Worm (Caenorhabditis elegans) whole organism, midembryonic: ENCODE data around the gene srg-17.

ENCODE experiments used
- T22C8.4 ChIP-seq: fragments of 200-800 bp; sonication (Bioruptor generic); IDR thresholded peaks from 2 replicates; pipeline ENCODE4 v1.3.6; 2022; ENCODE audit warnings: missing genetic modification characterization, missing compliant biosample characterization
- cog-1 ChIP-seq: sonication (generic microtip); optimal IDR thresholded peaks from 2 replicates; lab custom pipeline; 2016; ENCODE audit warnings: missing genetic modification characterization, missing compliant biosample characterization
- flt-1 ChIP-seq: fragments of 200-800 bp; sonication (Bioruptor generic); IDR thresholded peaks from 2 replicates; pipeline ENCODE4 v1.3.6; 2022; ENCODE audit warnings: missing genetic modification characterization, missing compliant biosample characterization
- klf-2 ChIP-seq: fragments of 200-800 bp; sonication (Bioruptor generic); conservative IDR thresholded peaks from 2 replicates; pipeline ENCODE4 v1.3.6; 2022; ENCODE audit warnings: missing genetic modification reagents, missing genetic modification characterization, missing compliant biosample characterization
- med-1 ChIP-seq: sonication (generic microtip); optimal IDR thresholded peaks from 2 replicates; lab custom pipeline; 2017; ENCODE audit warnings: missing genetic modification characterization, mild to moderate bottlenecking, missing compliant biosample characterization, antibody characterized with exemption, missing genetic modification reagents; ENCODE audit not compliant: insufficient read depth
- ref-1 ChIP-seq: fragments of 200-800 bp; sonication (Bioruptor generic); conservative IDR thresholded peaks from 2 replicates; pipeline ENCODE4 v1.3.6; 2022; ENCODE audit warnings: missing genetic modification reagents, missing genetic modification characterization, missing compliant biosample characterization
- tab-1 ChIP-seq: fragments of 200-800 bp; sonication (Bioruptor generic); IDR thresholded peaks from 2 replicates; pipeline ENCODE4 v1.3.6; 2022; ENCODE audit warnings: missing genetic modification characterization, missing compliant biosample characterization
- ztf-23 ChIP-seq: fragments of 200-800 bp; sonication (Bioruptor generic); IDR thresholded peaks from 2 replicates; pipeline ENCODE4 v1.3.6; 2022; ENCODE audit warnings: missing genetic modification reagents, missing genetic modification characterization, missing compliant biosample characterization
- ztf-29 ChIP-seq: fragments of 200-800 bp; sonication (Bioruptor generic); IDR thresholded peaks from 2 replicates; pipeline ENCODE4 v1.3.6; 2022; ENCODE audit warnings: missing genetic modification reagents, missing genetic modification characterization, missing compliant biosample characterization

srg-17 gene

DNA sequence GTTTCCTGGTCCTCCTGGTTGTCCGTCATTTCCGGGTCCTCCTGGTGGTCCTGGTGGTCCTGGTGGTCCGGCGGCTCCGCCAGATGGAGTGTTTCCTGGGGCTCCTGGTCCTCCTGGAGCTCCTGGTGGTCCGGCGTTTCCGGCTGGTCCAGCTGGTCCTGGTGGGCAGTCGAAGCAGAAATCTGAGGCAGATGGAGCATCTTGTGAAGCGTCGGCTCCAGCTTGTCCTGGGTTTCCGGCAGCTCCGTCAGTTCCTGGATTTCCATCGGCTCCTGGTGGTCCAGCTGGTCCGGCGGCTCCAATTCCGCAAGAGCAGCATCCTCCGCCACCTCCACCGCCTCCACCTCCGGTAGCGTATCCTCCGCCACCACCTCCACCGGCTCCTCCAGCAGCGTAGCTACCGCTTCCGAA lies 20.6 kb downstream of the srg-17 start:
- no peak for TF ChIP-seq flt-1 (GFP tag; lab: Robert Waterston, UW)
- TF ChIP-seq klf-2 (GFP tag; lab: Robert Waterston, UW) = no peak
- TF ChIP-seq ref-1 (GFP tag; lab: Robert Waterston, UW) = no peak
- no peak for TF ChIP-seq ztf-29
- no peak for TF ChIP-seq med-1
- no peak for TF ChIP-seq cog-1
- no peak for TF ChIP-seq T22C8.4 (GFP tag; lab: Robert Waterston, UW)
- TF ChIP-seq tab-1 (GFP tag; lab: Robert Waterston, UW) = no peak
- TF ChIP-seq ztf-23 (GFP tag; lab: Robert Waterston, UW) = no peak

DNA sequence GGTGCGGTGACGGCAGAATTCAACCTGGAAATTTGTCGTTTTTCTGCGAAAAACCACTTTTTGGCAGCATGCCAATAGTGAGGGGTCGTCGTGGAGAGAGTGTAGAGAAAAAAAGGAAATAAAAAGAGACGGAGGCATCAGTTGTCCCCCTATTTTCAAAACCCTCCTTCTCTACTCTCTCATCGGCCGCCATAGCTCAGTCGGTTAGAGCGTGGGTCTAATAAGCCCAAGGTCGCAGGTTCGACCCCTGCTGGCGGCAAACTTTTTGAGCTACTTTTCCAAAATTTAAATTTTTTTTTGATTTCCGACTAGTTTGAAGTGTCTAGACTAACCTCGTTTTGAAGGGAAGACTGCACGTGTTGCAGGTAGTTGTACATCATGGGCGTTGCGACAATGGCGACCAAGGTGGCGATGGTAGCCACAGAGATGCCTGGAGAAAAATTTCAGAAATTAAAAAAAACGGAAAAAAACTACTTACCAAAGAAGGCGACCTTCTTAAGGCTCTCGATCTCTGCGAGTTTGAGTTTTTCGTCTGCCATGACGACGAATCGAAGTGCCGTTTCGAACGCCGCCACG lies 21.1 kb downstream of the srg-17 start, which contains the start of gene col-85:
col-85 (minus strand) TSS at position 540 of the 576 bp plus-strand sequence.
- TF ChIP-seq ztf-29 = peak; percentile 100
- TF ChIP-seq ref-1 (GFP tag; lab: Robert Waterston, UW) = peak; percentile 88
- peak; percentile 83 for TF ChIP-seq cog-1
- peak; percentile 97 for TF ChIP-seq flt-1 (GFP tag; lab: Robert Waterston, UW)
- peak; percentile 73 for TF ChIP-seq med-1
- peak; percentile 96 for TF ChIP-seq T22C8.4 (GFP tag; lab: Robert Waterston, UW)
- TF ChIP-seq tab-1 (GFP tag; lab: Robert Waterston, UW) = peak; percentile 98
- TF ChIP-seq ztf-23 (GFP tag; lab: Robert Waterston, UW) = peak; percentile 98
- peak; percentile 98 for TF ChIP-seq klf-2 (GFP tag; lab: Robert Waterston, UW)

DNA sequence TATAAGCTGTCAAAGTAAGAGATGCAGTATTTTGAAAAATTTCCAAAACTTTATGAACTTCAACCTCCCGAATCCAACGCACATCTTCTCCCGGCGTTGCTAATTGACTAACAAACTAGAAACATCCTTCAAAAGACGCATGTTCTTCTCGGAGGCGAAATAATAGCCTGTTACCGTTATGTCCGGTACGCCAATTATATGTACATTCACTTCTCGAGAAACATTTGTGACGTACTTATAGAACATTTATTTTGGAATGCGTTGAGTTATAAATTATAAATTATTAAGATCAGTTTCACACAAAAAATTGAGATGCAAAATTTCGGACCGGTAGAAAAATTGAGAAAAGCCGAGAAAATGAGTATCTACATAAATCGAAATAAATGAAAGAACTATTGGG lies 23.5 kb downstream of the srg-17 start, which contains the start of gene T21B4.3:
T21B4.3 (minus strand) TSS at position 101 of the 400 bp plus-strand sequence.
- no peak for TF ChIP-seq klf-2 (GFP tag; lab: Robert Waterston, UW)
- no peak for TF ChIP-seq flt-1 (GFP tag; lab: Robert Waterston, UW)
- no peak for TF ChIP-seq cog-1
- no peak for TF ChIP-seq ztf-29
- TF ChIP-seq med-1 = no peak
- TF ChIP-seq T22C8.4 (GFP tag; lab: Robert Waterston, UW) = no peak
- no peak for TF ChIP-seq ztf-23 (GFP tag; lab: Robert Waterston, UW)
- no peak for TF ChIP-seq tab-1 (GFP tag; lab: Robert Waterston, UW)
- no peak for TF ChIP-seq ref-1 (GFP tag; lab: Robert Waterston, UW)

DNA sequence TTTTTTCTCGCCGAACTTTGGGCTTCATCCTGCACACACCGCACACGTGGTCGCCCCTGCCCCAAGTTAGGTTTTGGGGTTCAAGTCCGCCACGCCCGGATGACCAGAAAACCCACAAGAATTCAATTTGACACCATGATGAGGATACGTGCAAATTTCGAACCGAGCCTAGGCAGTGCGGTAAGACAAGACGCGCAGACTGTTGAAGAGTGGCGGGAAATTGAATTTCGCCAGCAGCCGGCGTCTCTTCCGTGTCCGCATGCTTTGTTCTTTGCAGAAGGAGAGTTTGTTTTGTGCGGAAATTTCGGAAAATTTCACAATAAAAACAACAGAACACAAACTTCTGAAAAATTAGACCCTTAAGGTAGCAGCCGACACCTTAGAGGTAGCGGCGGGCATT lies 26.5 kb downstream of the srg-17 start:
- TF ChIP-seq ztf-29 (no peak), med-1 (no peak), flt-1 (GFP tag; lab: Robert Waterston, UW) (no peak), ztf-23 (GFP tag; lab: Robert Waterston, UW) (no peak), ref-1 (GFP tag; lab: Robert Waterston, UW) (no peak), klf-2 (GFP tag; lab: Robert Waterston, UW) (no peak), T22C8.4 (GFP tag; lab: Robert Waterston, UW) (no peak), cog-1 (no peak), tab-1 (GFP tag; lab: Robert Waterston, UW) (no peak)

DNA sequence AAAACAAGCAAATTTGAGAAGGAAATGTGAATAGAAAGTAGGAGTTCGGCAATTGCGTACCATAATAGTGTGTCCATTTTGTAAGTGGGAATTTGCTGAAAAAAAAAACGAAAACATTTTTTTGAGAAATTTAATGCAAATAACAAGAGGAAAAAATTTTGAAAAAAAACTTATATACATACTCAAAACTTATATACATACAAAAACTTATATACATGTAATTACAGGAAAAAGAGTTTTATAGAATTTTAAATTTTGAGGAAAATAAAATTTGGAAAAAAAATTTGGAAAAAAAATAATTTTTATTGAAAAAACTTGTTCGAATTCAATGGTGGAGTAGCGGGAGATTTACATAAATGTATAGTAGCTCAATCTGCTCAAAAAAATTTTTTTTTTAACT lies 29.3 kb downstream of the srg-17 start, which contains the start of gene ador-1:
ador-1 (minus strand) TSS at position 101 of the 400 bp plus-strand sequence.
- TF ChIP-seq med-1 (no peak), cog-1 (no peak), ref-1 (GFP tag; lab: Robert Waterston, UW) (no peak), klf-2 (GFP tag; lab: Robert Waterston, UW) (no peak), ztf-23 (GFP tag; lab: Robert Waterston, UW) (no peak), flt-1 (GFP tag; lab: Robert Waterston, UW) (no peak), T22C8.4 (GFP tag; lab: Robert Waterston, UW) (no peak), ztf-29 (no peak), tab-1 (GFP tag; lab: Robert Waterston, UW) (no peak)

DNA sequence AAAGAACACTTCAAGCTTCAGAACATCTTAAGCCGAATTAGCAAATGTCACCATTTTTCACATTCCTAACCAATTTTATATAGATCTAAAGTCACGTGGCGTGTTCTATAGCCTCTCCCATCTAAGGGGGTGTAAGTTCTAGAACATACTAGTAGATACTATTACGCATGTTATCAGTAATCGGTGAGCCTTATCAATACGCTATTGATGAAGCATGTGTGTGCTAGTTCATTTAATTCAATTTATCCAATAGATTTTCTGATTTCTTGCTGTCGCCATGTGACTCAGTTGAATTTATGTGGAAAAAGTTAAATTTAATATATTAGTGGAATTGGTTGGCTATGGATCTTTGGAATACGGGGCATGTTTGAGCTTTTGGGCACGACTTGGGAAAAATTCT lies 33.0 kb downstream of the srg-17 start:
- TF ChIP-seq tab-1 (GFP tag; lab: Robert Waterston, UW) (no peak), flt-1 (GFP tag; lab: Robert Waterston, UW) (no peak), cog-1 (no peak), ztf-29 (no peak), T22C8.4 (GFP tag; lab: Robert Waterston, UW) (no peak), ref-1 (GFP tag; lab: Robert Waterston, UW) (no peak), ztf-23 (GFP tag; lab: Robert Waterston, UW) (no peak), klf-2 (GFP tag; lab: Robert Waterston, UW) (no peak), med-1 (no peak)

DNA sequence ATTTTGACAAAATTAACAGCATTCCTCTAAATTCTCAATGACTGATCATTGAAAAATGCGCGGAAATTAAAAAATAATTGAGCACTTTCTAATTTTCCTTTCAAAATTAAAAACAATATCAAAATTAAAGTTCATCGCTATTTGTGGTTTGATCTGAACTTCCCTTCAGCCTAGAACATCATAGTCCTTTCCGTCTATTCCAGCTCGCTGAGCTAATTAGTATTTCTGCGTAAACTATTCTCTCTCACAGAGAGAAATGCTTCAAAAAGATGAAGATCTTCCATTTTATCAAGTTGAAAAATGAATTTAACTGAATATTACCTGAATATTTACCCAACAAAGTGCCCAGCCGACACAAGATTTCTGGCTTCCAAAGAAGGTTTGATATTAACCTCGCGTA lies 33.5 kb downstream of the srg-17 start, which contains the start of gene srh-68:
srh-68 (plus strand) TSS at position 301 of the 400 bp plus-strand sequence.
- TF ChIP-seq T22C8.4 (GFP tag; lab: Robert Waterston, UW) = no peak
- TF ChIP-seq cog-1 = no peak
- no peak for TF ChIP-seq ref-1 (GFP tag; lab: Robert Waterston, UW)
- no peak for TF ChIP-seq med-1
- no peak for TF ChIP-seq ztf-29
- TF ChIP-seq tab-1 (GFP tag; lab: Robert Waterston, UW) = no peak
- no peak for TF ChIP-seq flt-1 (GFP tag; lab: Robert Waterston, UW)
- no peak for TF ChIP-seq ztf-23 (GFP tag; lab: Robert Waterston, UW)
- no peak for TF ChIP-seq klf-2 (GFP tag; lab: Robert Waterston, UW)

DNA sequence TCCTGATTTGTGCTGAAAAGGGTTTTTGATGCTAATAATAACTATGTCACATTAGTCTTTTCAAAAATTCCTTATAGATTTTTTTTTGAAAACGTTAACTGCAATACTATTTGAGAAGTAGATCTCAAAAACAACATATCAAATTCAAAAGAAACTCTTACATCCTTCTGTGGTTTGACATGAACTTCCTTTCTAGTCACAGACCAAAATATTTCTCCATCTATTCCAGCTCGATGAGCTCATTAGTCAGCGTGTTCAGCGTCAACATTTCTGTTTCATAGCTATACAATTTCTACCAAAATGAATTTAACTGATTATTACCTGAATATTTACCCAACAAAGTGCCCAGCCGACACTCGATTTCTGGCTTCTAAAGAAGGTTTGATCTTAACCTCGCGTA lies 35.1 kb downstream of the srg-17 start, which contains the start of gene srh-67:
srh-67 (plus strand) TSS at position 301 of the 400 bp plus-strand sequence.
- no peak for TF ChIP-seq cog-1
- no peak for TF ChIP-seq ztf-23 (GFP tag; lab: Robert Waterston, UW)
- no peak for TF ChIP-seq med-1
- no peak for TF ChIP-seq klf-2 (GFP tag; lab: Robert Waterston, UW)

DNA sequence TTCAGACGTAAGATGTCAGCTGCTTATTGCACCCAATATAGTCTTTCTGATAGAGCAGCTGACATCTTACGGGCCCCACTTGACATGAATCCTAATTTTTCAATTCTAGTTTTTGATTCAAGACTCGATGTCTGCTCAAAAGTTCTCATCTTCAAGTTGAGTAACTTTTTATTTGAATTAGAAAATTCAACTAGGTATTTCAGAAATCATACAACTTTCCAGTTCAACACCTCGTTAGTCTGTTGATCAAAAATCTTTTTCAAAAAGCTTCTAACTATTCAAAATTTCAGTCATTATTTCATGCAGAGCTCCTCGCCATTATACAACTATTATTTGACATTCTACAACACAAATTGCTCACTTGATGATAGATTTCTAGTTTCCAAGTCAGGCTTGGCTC lies 38.4 kb downstream of the srg-17 start, which contains the start of gene srh-73:
srh-73 (plus strand) TSS at position 301 of the 400 bp plus-strand sequence.
- TF ChIP-seq ztf-29 = no peak
- TF ChIP-seq ref-1 (GFP tag; lab: Robert Waterston, UW) = no peak
- TF ChIP-seq flt-1 (GFP tag; lab: Robert Waterston, UW) = no peak
- no peak for TF ChIP-seq ztf-23 (GFP tag; lab: Robert Waterston, UW)
- no peak for TF ChIP-seq med-1
- TF ChIP-seq cog-1 = no peak
